Fruit fly (Drosophila melanogaster) whole organism, embryonic: ENCODE data around the gene Ccn.

Experiments used
- ATbp ChIP-seq: fragments of 200-800 bp; sonication (Bioruptor generic); optimal IDR thresholded peaks from 2 replicates; lab custom pipeline; 2017; ENCODE audit warnings: missing biosample characterization, mild to moderate bottlenecking, missing genetic modification characterization, missing genetic modification reagents
- CG10147 ChIP-seq: fragments of 200-800 bp; sonication (Bioruptor generic); optimal IDR thresholded peaks from 2 replicates; lab custom pipeline; 2019; ENCODE audit warnings: missing biosample characterization, mild to moderate bottlenecking, missing genetic modification characterization, moderate library complexity
- CG10274 ChIP-seq: fragments of 200-800 bp; sonication (Bioruptor generic); optimal IDR thresholded peaks from 3 replicates; lab custom pipeline; 2017; ENCODE audit warnings: missing biosample characterization, mild to moderate bottlenecking, missing genetic modification characterization
- CG10366 ChIP-seq: fragments of 200-800 bp; sonication (Bioruptor generic); IDR thresholded peaks from 2 replicates; pipeline ENCODE4 v1.3.6; 2022; ENCODE audit warnings: missing biosample characterization, missing genetic modification characterization
- CG11504 ChIP-seq: fragments of 200-800 bp; sonication (Bioruptor generic); optimal IDR thresholded peaks from 3 replicates; lab custom pipeline; 2019; ENCODE audit warnings: missing biosample characterization, mild to moderate bottlenecking, missing genetic modification characterization, moderate library complexity
- CG13894 ChIP-seq: fragments of 200-800 bp; sonication (Bioruptor generic); optimal IDR thresholded peaks from 3 replicates; lab custom pipeline; 2018; ENCODE audit warnings: missing biosample characterization, mild to moderate bottlenecking, missing genetic modification characterization, moderate library complexity
- CG14667 ChIP-seq: fragments of 200-800 bp; sonication (Bioruptor generic); IDR thresholded peaks from 2 replicates; pipeline ENCODE4 v1.3.6; 2022; ENCODE audit warnings: missing biosample characterization, missing genetic modification characterization
- CG15696 ChIP-seq: fragments of 200-800 bp; sonication (Bioruptor generic); optimal IDR thresholded peaks from 2 replicates; lab custom pipeline; 2019; ENCODE audit warnings: missing biosample characterization, mild to moderate bottlenecking, missing genetic modification characterization, moderate library complexity
- CG17186 ChIP-seq: fragments of 200-800 bp; sonication (Bioruptor generic); optimal IDR thresholded peaks from 3 replicates; lab custom pipeline; 2017; ENCODE audit warnings: missing biosample characterization, missing genetic modification reagents, missing genetic modification characterization
- CG18262 ChIP-seq: fragments of 200-800 bp; optimal IDR thresholded peaks from 3 replicates; lab custom pipeline; 2019; ENCODE audit warnings: missing biosample characterization, mild to moderate bottlenecking, missing genetic modification characterization, moderate library complexity
- CG18764 ChIP-seq: fragments of 200-800 bp; sonication (Bioruptor generic); optimal IDR thresholded peaks from 3 replicates; lab custom pipeline; 2016; ENCODE audit warnings: missing biosample characterization, missing genetic modification characterization
- CG2129 ChIP-seq: fragments of 200-800 bp; sonication (Bioruptor generic); IDR thresholded peaks from 2 replicates; pipeline ENCODE4 v1.3.6; 2022; ENCODE audit warnings: missing biosample characterization, missing genetic modification characterization; ENCODE audit not compliant: partially characterized antibody
- CG2712 ChIP-seq: fragments of 200-800 bp; optimal IDR thresholded peaks from 3 replicates; lab custom pipeline; 2019; ENCODE audit warnings: missing biosample characterization, mild to moderate bottlenecking, missing genetic modification characterization, moderate library complexity
- CG31224 ChIP-seq: fragments of 200-800 bp; sonication (Bioruptor generic); IDR thresholded peaks from 2 replicates; pipeline ENCODE4 v1.3.6; 2022; ENCODE audit warnings: missing biosample characterization, missing genetic modification characterization
- CG31365 ChIP-seq: fragments of 200-800 bp; sonication (Bioruptor generic); optimal IDR thresholded peaks from 2 replicates; lab custom pipeline; 2018; ENCODE audit warnings: missing biosample characterization, mild to moderate bottlenecking, missing genetic modification characterization
- CG33557 ChIP-seq: fragments of 200-800 bp; sonication (Bioruptor generic); optimal IDR thresholded peaks from 2 replicates; lab custom pipeline; 2019; ENCODE audit warnings: missing biosample characterization, mild to moderate bottlenecking, missing genetic modification characterization, moderate library complexity
- CG3407 ChIP-seq: fragments of 200-800 bp; sonication (Bioruptor generic); optimal IDR thresholded peaks from 2 replicates; lab custom pipeline; 2018; ENCODE audit warnings: missing biosample characterization, mild to moderate bottlenecking, missing genetic modification characterization
- CG4282 ChIP-seq: fragments of 200-800 bp; sonication (Bioruptor generic); optimal IDR thresholded peaks from 2 replicates; lab custom pipeline; 2016; ENCODE audit warnings: missing biosample characterization, missing genetic modification characterization
- CG6175 ChIP-seq: fragments of 200-800 bp; sonication (Bioruptor generic); IDR thresholded peaks from 3 replicates; pipeline ENCODE4 v1.3.6; 2022; ENCODE audit warnings: missing biosample characterization, missing genetic modification characterization
- CG6254 ChIP-seq: fragments of 200-800 bp; sonication (Bioruptor generic); optimal IDR thresholded peaks from 3 replicates; lab custom pipeline; 2017; ENCODE audit warnings: mild to moderate bottlenecking, missing biosample characterization, missing genetic modification reagents, missing genetic modification characterization
- CG6854 ChIP-seq: fragments of 200-800 bp; sonication (Bioruptor generic); optimal IDR thresholded peaks from 3 replicates; lab custom pipeline; 2017; ENCODE audit warnings: missing biosample characterization, mild to moderate bottlenecking, missing genetic modification characterization
- CG9727 ChIP-seq: fragments of 200-800 bp; sonication (Bioruptor generic); optimal IDR thresholded peaks from 3 replicates; lab custom pipeline; 2017; ENCODE audit warnings: missing biosample characterization, mild to moderate bottlenecking, missing genetic modification characterization
- D19B ChIP-seq: fragments of 200-800 bp; sonication (Bioruptor generic); optimal IDR thresholded peaks from 2 replicates; lab custom pipeline; 2017; ENCODE audit warnings: missing biosample characterization, mild to moderate bottlenecking, missing genetic modification characterization
- Dad ChIP-seq: fragments of 200-800 bp; sonication (Bioruptor generic); optimal IDR thresholded peaks from 3 replicates; lab custom pipeline; 2016; ENCODE audit warnings: missing biosample characterization, missing genetic modification characterization
- Dek ChIP-seq: fragments of 200-800 bp; sonication (Bioruptor generic); optimal IDR thresholded peaks from 3 replicates; lab custom pipeline; 2019; ENCODE audit warnings: missing biosample characterization, mild to moderate bottlenecking, missing genetic modification characterization, moderate library complexity
- Ets65A ChIP-seq: fragments of 200-800 bp; sonication (Bioruptor generic); peaks from one replicate; lab custom pipeline; 2016; ENCODE audit warnings: missing biosample characterization, missing genetic modification characterization
- Fer2 ChIP-seq: fragments of 200-800 bp; sonication (Bioruptor generic); optimal IDR thresholded peaks from 2 replicates; lab custom pipeline; 2018; ENCODE audit warnings: missing biosample characterization, mild to moderate bottlenecking, missing genetic modification characterization, moderate library complexity
- Hey ChIP-seq: fragments of 200-800 bp; sonication (Bioruptor generic); optimal IDR thresholded peaks from 3 replicates; lab custom pipeline; 2018; ENCODE audit warnings: missing biosample characterization, mild to moderate bottlenecking, missing genetic modification characterization
- al ChIP-seq: fragments of 200-800 bp; sonication (Bioruptor generic); IDR thresholded peaks from 2 replicates; pipeline ENCODE4 v1.3.6; 2022; ENCODE audit warnings: missing biosample characterization, missing genetic modification characterization
- caup ChIP-seq: fragments of 200-800 bp; sonication (Bioruptor generic); optimal IDR thresholded peaks from 3 replicates; lab custom pipeline; 2017; ENCODE audit warnings: missing biosample characterization, mild to moderate bottlenecking, missing genetic modification characterization, moderate library complexity; ENCODE audit not compliant: severe bottlenecking
- cwo ChIP-seq: fragments of 200-800 bp; sonication (Bioruptor generic); optimal IDR thresholded peaks from 3 replicates; lab custom pipeline; 2017; ENCODE audit warnings: missing biosample characterization, missing genetic modification characterization, mild to moderate bottlenecking, moderate library complexity, missing genetic modification reagents
- da ChIP-seq: fragments of 200-800 bp; sonication (Bioruptor generic); optimal IDR thresholded peaks from 2 replicates; lab custom pipeline; 2016; ENCODE audit warnings: missing biosample characterization, missing genetic modification characterization
- dmrt99B ChIP-seq: fragments of 200-800 bp; sonication (Bioruptor generic); optimal IDR thresholded peaks from 2 replicates; lab custom pipeline; 2018; ENCODE audit warnings: missing biosample characterization, mild to moderate bottlenecking, missing genetic modification characterization, moderate library complexity
- fd64A ChIP-seq: fragments of 200-800 bp; sonication (Bioruptor generic); optimal IDR thresholded peaks from 3 replicates; lab custom pipeline; 2018; ENCODE audit warnings: missing biosample characterization, mild to moderate bottlenecking, missing genetic modification characterization
- gsb ChIP-seq: fragments of 200-800 bp; sonication (Bioruptor generic); IDR thresholded peaks from 2 replicates; pipeline ENCODE4 v1.3.6; 2022; ENCODE audit warnings: missing biosample characterization, missing genetic modification characterization
- hb ChIP-seq: fragments of 200-800 bp; sonication (Bioruptor generic); IDR thresholded peaks from 3 replicates; pipeline ENCODE4 v1.3.6; 2022; ENCODE audit warnings: missing biosample characterization, missing genetic modification characterization; ENCODE audit not compliant: partially characterized antibody
- hth ChIP-seq: fragments of >200 bp; optimal IDR thresholded peaks from 2 replicates; lab custom pipeline; 2017; ENCODE audit warnings: inconsistent platforms
- inv ChIP-seq: fragments of 200-800 bp; sonication (Bioruptor generic); IDR thresholded peaks from 2 replicates; pipeline ENCODE4 v1.3.6; 2022; ENCODE audit warnings: missing biosample characterization, missing genetic modification characterization; ENCODE audit not compliant: partially characterized antibody
- lola ChIP-seq, 3 experiments: fragments of >200 bp in 2 of 3; fragments of 200-800 bp in 1 of 3; sonication (Bioruptor generic) in 1 of 3; optimal IDR thresholded peaks; 2 replicates each; lab custom pipeline; 2017 to 2019; ENCODE audit warnings: missing biosample characterization in 3 of 3, missing genetic modification characterization in 3 of 3, mild to moderate bottlenecking in 1 of 3, moderate library complexity in 1 of 3
- nom ChIP-seq: fragments of 200-800 bp; sonication (Bioruptor generic); optimal IDR thresholded peaks from 2 replicates; lab custom pipeline; 2017; ENCODE audit warnings: missing biosample characterization, missing genetic modification characterization, mild to moderate bottlenecking, moderate library complexity, missing genetic modification reagents
- repo ChIP-seq: fragments of 200-800 bp; sonication (Bioruptor generic); optimal IDR thresholded peaks from 2 replicates; lab custom pipeline; 2016; ENCODE audit warnings: missing biosample characterization, missing genetic modification characterization
- sc ChIP-seq, 3 experiments: fragments of >200 bp in 2 of 3; fragments of 200-800 bp in 1 of 3; sonication (Bioruptor generic) in 1 of 3; optimal IDR thresholded peaks; 2 replicates in 2 of 3; 3 replicates in 1 of 3; lab custom pipeline; 2017; ENCODE audit warnings: mild to moderate bottlenecking in 1 of 3, missing biosample characterization in 1 of 3, missing genetic modification characterization in 1 of 3, missing genetic modification reagents in 1 of 3
- sisA ChIP-seq: fragments of 200-800 bp; sonication (Bioruptor generic); IDR thresholded peaks from 2 replicates; pipeline ENCODE4 v1.3.6; 2022; ENCODE audit warnings: missing biosample characterization, missing genetic modification characterization
- slp2 ChIP-seq: fragments of 200-800 bp; sonication (Bioruptor generic); optimal IDR thresholded peaks from 2 replicates; lab custom pipeline; 2016; ENCODE audit warnings: missing biosample characterization, missing genetic modification characterization
- sug ChIP-seq: fragments of 200-800 bp; optimal IDR thresholded peaks from 2 replicates; lab custom pipeline; 2019; ENCODE audit warnings: missing biosample characterization, mild to moderate bottlenecking, missing genetic modification characterization, moderate library complexity
- tio ChIP-seq: fragments of 200-800 bp; sonication (Bioruptor generic); optimal IDR thresholded peaks from 2 replicates; lab custom pipeline; 2017; ENCODE audit warnings: missing biosample characterization, missing genetic modification characterization, inconsistent platforms
- tna ChIP-seq: fragments of 200-800 bp; sonication (Bioruptor generic); IDR thresholded peaks from 2 replicates; pipeline ENCODE4 v1.3.6; 2022; ENCODE audit warnings: missing biosample characterization, missing genetic modification characterization; ENCODE audit not compliant: partially characterized antibody

The Ccn gene

DNA sequence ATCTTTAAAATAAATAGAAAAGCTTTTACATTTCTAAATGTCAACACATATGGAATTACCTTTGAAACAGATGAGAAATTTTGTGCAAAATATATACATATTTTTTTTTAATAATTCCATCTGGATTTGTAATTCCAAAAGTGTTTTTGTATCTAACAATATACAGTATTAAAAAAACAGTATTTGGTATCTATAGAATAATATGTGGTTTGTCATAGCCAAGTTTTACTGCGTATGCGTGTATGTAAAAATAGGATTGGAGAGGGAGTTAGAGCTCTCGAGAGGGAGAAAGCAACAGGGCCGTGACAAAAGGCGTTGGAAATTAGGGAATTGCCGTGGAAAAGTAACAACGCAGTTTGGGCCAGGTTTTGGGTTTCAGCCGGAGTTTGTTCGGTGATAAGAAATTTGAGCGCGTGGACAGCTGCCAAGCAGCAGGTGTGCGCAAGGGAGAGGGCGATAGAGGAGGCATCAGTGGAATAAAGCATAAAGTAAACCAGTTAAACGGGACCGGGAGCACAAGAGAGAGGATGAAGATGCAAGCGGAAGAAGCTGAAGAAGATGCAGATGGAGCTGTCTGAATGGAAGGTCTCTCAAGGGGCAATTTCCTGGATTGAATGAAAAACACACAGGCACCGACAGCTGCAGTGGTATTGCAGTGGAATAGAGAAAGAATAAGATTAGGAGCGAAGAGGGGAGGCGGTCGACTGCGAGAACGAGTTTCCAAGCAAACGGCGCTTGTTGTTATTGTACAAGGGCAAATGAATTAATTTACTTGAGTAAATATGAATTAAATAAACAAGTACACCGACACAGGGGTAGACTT lies 36.7 kb upstream of the Ccn start (continued):
- peak; percentile 29; the same call in 1 of the 2 replicates for TF ChIP-seq al (GFP tag; lab: Robert Waterston, UW)
- no peak for TF ChIP-seq Dek (tag; lab: Kevin White, UChicago)
- TF ChIP-seq Ets65A (GFP tag; lab: Kevin White, UChicago) = no peak
- TF ChIP-seq lola (GFP tag; optimal IDR thresholded peaks at IDR 0.05; lab: Kevin White, UChicago) = no peak
- no peak for TF ChIP-seq sisA (GFP tag; lab: Robert Waterston, UW)
- no peak for TF ChIP-seq D19B (GFP tag; lab: Kevin White, UChicago)
- peak; percentile 72 for TF ChIP-seq fd64A
- peak; percentile 43; the same call in 1 of the 2 replicates for TF ChIP-seq CG14667 (GFP tag; lab: Robert Waterston, UW)
- TF ChIP-seq CG6854 = no peak
- TF ChIP-seq CG33557 (GFP tag; lab: Kevin White, UChicago) = no peak
- no peak for TF ChIP-seq Dad (GFP tag; lab: Kevin White, UChicago)
- TF ChIP-seq CG17186 (GFP tag; lab: Kevin White, UChicago) = no peak
- TF ChIP-seq CG15696 = peak; percentile 11
- peak; percentile 59 for TF ChIP-seq CG13894
- TF ChIP-seq CG6254 (GFP tag; lab: Kevin White, UChicago) = peak; percentile 75
- peak; percentile 70; the same call in 2 of the 3 replicates for TF ChIP-seq CG6175 (GFP tag; lab: Robert Waterston, UW)
- peak; percentile 34 for TF ChIP-seq dmrt99B
- TF ChIP-seq slp2 (GFP tag; lab: Kevin White, UChicago) = no peak
- TF ChIP-seq gsb (GFP tag; lab: Robert Waterston, UW) = peak; percentile 70
- peak; percentile 88 for TF ChIP-seq ATbp (GFP tag; lab: Kevin White, UChicago)
- TF ChIP-seq CG3407 = peak; percentile 74
- TF ChIP-seq Fer2 (tag; lab: Kevin White, UChicago) = no peak
- TF ChIP-seq Hey (tag; lab: Kevin White, UChicago) = no peak
- peak; percentile 33 for TF ChIP-seq da (GFP tag; lab: Kevin White, UChicago)
- peak; percentile 55 for TF ChIP-seq CG11504 (tag; lab: Kevin White, UChicago)
- TF ChIP-seq tna (GFP tag; lab: Robert Waterston, UW) = no peak
- peak; percentile 76 for TF ChIP-seq CG9727 (GFP tag; lab: Kevin White, UChicago)
- TF ChIP-seq inv = no peak
- TF ChIP-seq cwo = no peak
- no peak for TF ChIP-seq hth (lab: Kevin White, UChicago)
- TF ChIP-seq CG18262 (tag; lab: Kevin White, UChicago) = no peak
- peak; percentile 24 for TF ChIP-seq repo (GFP tag; lab: Kevin White, UChicago)
- TF ChIP-seq CG10274 (GFP tag; lab: Kevin White, UChicago) = peak; percentile 10
- no peak for TF ChIP-seq sc (optimal IDR thresholded peaks at IDR 0.05; lab: Kevin White, UChicago)
- TF ChIP-seq sc (GFP tag; optimal IDR thresholded peaks at IDR 0.05; lab: Kevin White, UChicago) = peak; percentile 26
- TF ChIP-seq CG31365 (tag; lab: Kevin White, UChicago) = no peak
- TF ChIP-seq nom (GFP tag; lab: Kevin White, UChicago) = peak; percentile 38
- no peak for TF ChIP-seq CG2129 (GFP tag; lab: Robert Waterston, UW)
- TF ChIP-seq CG31224 (GFP tag; lab: Robert Waterston, UW) = peak; percentile 39; the same call in 1 of the 2 replicates
- no peak; the same call in 1 of the 2 replicates for TF ChIP-seq CG10366 (GFP tag; lab: Robert Waterston, UW)
- no peak for TF ChIP-seq sug
- TF ChIP-seq CG4282 (GFP tag; lab: Kevin White, UChicago) = no peak
- no peak for TF ChIP-seq tio (GFP tag; lab: Kevin White, UChicago)
- TF ChIP-seq hb (GFP tag; lab: Robert Waterston, UW) = no peak
- TF ChIP-seq CG2712 (tag; lab: Kevin White, UChicago) = peak; percentile 38
- no peak for TF ChIP-seq CG10147 (GFP tag; lab: Kevin White, UChicago)
- peak; percentile 71 for TF ChIP-seq caup (GFP tag; lab: Kevin White, UChicago)
- TF ChIP-seq CG18764 (GFP tag; lab: Kevin White, UChicago) = peak; percentile 44
